Fruit fly (Drosophila melanogaster): ENCODE results near the gene cype.
A peak's percentile ranks its signal among the peaks of the same experiment; 100 is the strongest.

cype gene

dm6 chr2L:5372552-5372951, 45.5 kb downstream of the cype start:
- TF ChIP-seq net (GFP tag; optimal IDR thresholded peaks at IDR 0.05), result peak; percentile 5
- peak; percentile 40 for TF ChIP-seq OdsH (GFP tag; optimal IDR thresholded peaks at IDR 0.05)
- TF ChIP-seq dac (GFP tag; optimal IDR thresholded peaks at IDR 0.05), result no peak
- TF ChIP-seq Hr4 (GFP tag; optimal IDR thresholded peaks at IDR 0.05), result no peak
- TF ChIP-seq Smox (GFP tag; optimal IDR thresholded peaks at IDR 0.05), result peak; percentile 28
- peak; percentile 45 for TF ChIP-seq topi (GFP tag; optimal IDR thresholded peaks at IDR 0.05)
- peak; percentile 68 for TF ChIP-seq svp (GFP tag)
- no peak for TF ChIP-seq Lpt (GFP tag; optimal IDR thresholded peaks at IDR 0.05)
- TF ChIP-seq fd59A (GFP tag; optimal IDR thresholded peaks at IDR 0.05), result peak; percentile 77
- peak; percentile 56 for TF ChIP-seq Sox14 (GFP tag; optimal IDR thresholded peaks at IDR 0.05)
- peak; percentile 79 for TF ChIP-seq spab (GFP tag; optimal IDR thresholded peaks at IDR 0.05)
- TF ChIP-seq CG4318 (GFP tag; optimal IDR thresholded peaks at IDR 0.05), result no peak
- TF ChIP-seq CG32006 (GFP tag; optimal IDR thresholded peaks at IDR 0.05), result peak; percentile 6
- no peak for TF ChIP-seq Gug (GFP tag; IDR thresholded peaks at IDR 0.05)
- TF ChIP-seq Hr39 (GFP tag; optimal IDR thresholded peaks at IDR 0.05), result no peak
- TF ChIP-seq CG11902 (GFP tag; optimal IDR thresholded peaks at IDR 0.05), result no peak
- no peak for TF ChIP-seq CG6854 (GFP tag; optimal IDR thresholded peaks at IDR 0.05)
- TF ChIP-seq eg (GFP tag; IDR thresholded peaks at IDR 0.05), result no peak
- TF ChIP-seq CG10669 (GFP tag; optimal IDR thresholded peaks at IDR 0.05), result peak; percentile 75
- TF ChIP-seq salr (GFP tag; optimal IDR thresholded peaks at IDR 0.05), result peak in 1 of 2 experiments; percentile 55
- TF ChIP-seq CG3919 (GFP tag; optimal IDR thresholded peaks at IDR 0.05), result peak; percentile 55
- peak; percentile 63 for TF ChIP-seq CG10631 (GFP tag; optimal IDR thresholded peaks at IDR 0.05)
- TF ChIP-seq cyc (GFP tag; optimal IDR thresholded peaks at IDR 0.05), result peak; percentile 16
- TF ChIP-seq CG8319 (GFP tag; optimal IDR thresholded peaks at IDR 0.05), result peak; percentile 18
- TF ChIP-seq CG31627 (GFP tag; optimal IDR thresholded peaks at IDR 0.05), result peak; percentile 11
- TF ChIP-seq Eip93F (GFP tag; optimal IDR thresholded peaks at IDR 0.05), result no peak
- TF ChIP-seq dsx (GFP tag; optimal IDR thresholded peaks at IDR 0.05; ENCODE audit: poor library complexity, severe bottlenecking), result peak; percentile 79
- TF ChIP-seq CG11762 (GFP tag; optimal IDR thresholded peaks at IDR 0.05; ENCODE audit: insufficient read depth), result peak; percentile 30
- TF ChIP-seq Sox102F (GFP tag; optimal IDR thresholded peaks at IDR 0.05), result peak; percentile 15
- TF ChIP-seq Blimp-1 (GFP tag; optimal IDR thresholded peaks at IDR 0.05), result no peak
- TF ChIP-seq Eip75B (GFP tag; optimal IDR thresholded peaks at IDR 0.05), result peak; percentile 46
- no peak for TF ChIP-seq Ets21C (GFP tag; optimal IDR thresholded peaks at IDR 0.05)
- TF ChIP-seq Met (GFP tag; optimal IDR thresholded peaks at IDR 0.05), result peak; percentile 40
- TF ChIP-seq CG6792 (GFP tag; optimal IDR thresholded peaks at IDR 0.05), result peak; percentile 44
- TF ChIP-seq CG9139 (GFP tag; optimal IDR thresholded peaks at IDR 0.05), result peak; percentile 53
- no peak for TF ChIP-seq Sox15 (GFP tag; optimal IDR thresholded peaks at IDR 0.05)
- peak; percentile 11 for TF ChIP-seq CG7368 (GFP tag; optimal IDR thresholded peaks at IDR 0.05)
- peak; percentile 55 for TF ChIP-seq pdm3 (GFP tag; optimal IDR thresholded peaks at IDR 0.05)
- peak; percentile 68 to 78 for TF ChIP-seq ss (GFP tag; optimal IDR thresholded peaks at IDR 0.05)
- peak; percentile 79 for TF ChIP-seq CG3032 (tag; optimal IDR thresholded peaks at IDR 0.05)
- peak; percentile 75 for TF ChIP-seq CG1621 (tag; optimal IDR thresholded peaks at IDR 0.05)
- TF ChIP-seq esn (GFP tag; optimal IDR thresholded peaks at IDR 0.05), result peak; percentile 44
- peak; percentile 28 for TF ChIP-seq CG8632 (GFP tag; optimal IDR thresholded peaks at IDR 0.05)
- peak; percentile 79 for TF ChIP-seq CG6808 (GFP tag; optimal IDR thresholded peaks at IDR 0.05)
- no peak for TF ChIP-seq fkh (GFP tag; optimal IDR thresholded peaks at IDR 0.05)
- TF ChIP-seq acj6 (GFP tag; optimal IDR thresholded peaks at IDR 0.05), result peak; percentile 38
- peak; percentile 22 for TF ChIP-seq CG34406 (GFP tag; optimal IDR thresholded peaks at IDR 0.05)
- TF ChIP-seq lz (GFP tag; optimal IDR thresholded peaks at IDR 0.05), result peak; percentile 38
- no peak for TF ChIP-seq CG15336 (GFP tag; IDR thresholded peaks at IDR 0.05)
- no peak for TF ChIP-seq CG8119 (GFP tag; IDR thresholded peaks at IDR 0.05)
- peak; percentile 87 for TF ChIP-seq Eip78C (GFP tag)
- TF ChIP-seq Hr38 (GFP tag; optimal IDR thresholded peaks at IDR 0.05), result no peak
